Worm (Caenorhabditis elegans): ENCODE data around the gene T08D2.8.
"Not testable (repeated sequence)": the region's sequence is repeated elsewhere in the genome, so short reads cannot be mapped to it uniquely, and the experiment has no call there.

- TF ChIP-seq flt-1 (GFP tag; IDR thresholded peaks at IDR 0.05): peak; percentile 72
- TF ChIP-seq ztf-23 (GFP tag; IDR thresholded peaks at IDR 0.05); T22C8.4 (GFP tag; IDR thresholded peaks at IDR 0.05); ztf-29 (GFP tag; IDR thresholded peaks at IDR 0.05); tab-1 (GFP tag; IDR thresholded peaks at IDR 0.05); cog-1 (tag; optimal IDR thresholded peaks at IDR 0.05); ref-1 (GFP tag; conservative IDR thresholded peaks at IDR 0.05); klf-2 (GFP tag; conservative IDR thresholded peaks at IDR 0.05); med-1 (GFP tag; optimal IDR thresholded peaks at IDR 0.05; ENCODE audit: insufficient read depth): not testable (repeated sequence)
Observed at ce11 chrX:169569-169968, 23.1 kb upstream of the T08D2.8 start.
